Worm (Caenorhabditis elegans) whole organism, L1 larva: Measurements from ENCODE around the gene ddn-3.
"Not testable (repeated sequence)": the region's sequence is repeated elsewhere in the genome, so short reads cannot be mapped to it uniquely, and the experiment has no call there.

Experiments
- alr-1 ChIP-seq: fragments of 200-800 bp; sonication (Bioruptor generic); optimal IDR thresholded peaks from 2 replicates; lab custom pipeline; 2018; ENCODE audit warnings: borderline replicate concordance, mild to moderate bottlenecking, missing genetic modification characterization, missing compliant biosample characterization
- egl-27 ChIP-seq, 2 experiments: fragments of 150-350 bp in 1 of 2; sonication (generic microtip); optimal IDR thresholded peaks; 3 replicates each; lab custom pipeline; 2017 to 2018; ENCODE audit warnings: missing biosample characterization in 2 of 2, missing genetic modification characterization in 2 of 2, missing genetic modification reagents in 2 of 2

- not testable (repeated sequence) for TF ChIP-seq egl-27 (tag; optimal IDR thresholded peaks at IDR 0.05; lab: Kevin White, UChicago); alr-1 (tag; lab: Kevin White, UChicago)
Measured at ce11 chrV:14309632-14310031, 1.4 kb downstream of the ddn-3 start, which contains the start of gene F14D7.14.
